Worm (Caenorhabditis elegans) whole organism, L2 larva: ENCODE data around the gene F28C1.1.

ENCODE experiments used
- C34F6.9 ChIP-seq: fragments of 150-350 bp; optimal IDR thresholded peaks from 2 replicates; lab custom pipeline; 2014; ENCODE audit warnings: missing biosample characterization, missing genetic modification characterization
- F13H6.1 ChIP-seq: sonication (generic microtip); optimal IDR thresholded peaks from 2 replicates; lab custom pipeline; 2016; ENCODE audit warnings: missing genetic modification characterization, missing compliant biosample characterization
- R02D3.7 ChIP-seq: fragments of 150-350 bp; optimal IDR thresholded peaks from 2 replicates; lab custom pipeline; 2014; ENCODE audit warnings: missing biosample characterization, missing genetic modification characterization
- ZK546.5 ChIP-seq: sonication (generic microtip); optimal IDR thresholded peaks from 2 replicates; lab custom pipeline; 2017; ENCODE audit warnings: missing biosample characterization, missing genetic modification characterization
- alr-1 ChIP-seq: fragments of 150-350 bp; optimal IDR thresholded peaks from 2 replicates; lab custom pipeline; 2014; ENCODE audit warnings: missing biosample characterization, missing genetic modification characterization
- aly-2 ChIP-seq: fragments of 150-350 bp; optimal IDR thresholded peaks from 2 replicates; lab custom pipeline; 2014; ENCODE audit warnings: missing biosample characterization, missing genetic modification characterization
- ama-1 ChIP-seq: fragments of 150-350 bp; optimal IDR thresholded peaks from 2 replicates; lab custom pipeline; 2018; ENCODE audit warnings: inconsistent platforms
- blmp-1 ChIP-seq: sonication (generic microtip); optimal IDR thresholded peaks from 2 replicates; lab custom pipeline; 2017; ENCODE audit warnings: missing genetic modification characterization, mild to moderate bottlenecking, missing compliant biosample characterization, antibody characterized with exemption, moderate library complexity; ENCODE audit not compliant: insufficient read depth
- ceh-16 ChIP-seq: fragments of 150-350 bp; optimal IDR thresholded peaks from 2 replicates; lab custom pipeline; 2014; ENCODE audit warnings: missing biosample characterization, missing genetic modification characterization
- ceh-82 ChIP-seq: fragments of 150-350 bp; optimal IDR thresholded peaks from 2 replicates; lab custom pipeline; 2014; ENCODE audit warnings: missing biosample characterization, missing genetic modification characterization
- crh-2 ChIP-seq: sonication (generic microtip); optimal IDR thresholded peaks from 2 replicates; lab custom pipeline; 2017; ENCODE audit warnings: missing biosample characterization, missing genetic modification characterization
- dmd-4 ChIP-seq: sonication (generic microtip); optimal IDR thresholded peaks from 2 replicates; lab custom pipeline; 2017; ENCODE audit warnings: missing biosample characterization, missing genetic modification characterization
- elt-1 ChIP-seq: fragments of 150-350 bp; optimal IDR thresholded peaks from 2 replicates; lab custom pipeline; 2014; ENCODE audit warnings: missing biosample characterization, missing genetic modification characterization
- elt-3 ChIP-seq: sonication (generic microtip); optimal IDR thresholded peaks from 2 replicates; lab custom pipeline; 2017; ENCODE audit warnings: missing biosample characterization, missing genetic modification characterization
- fos-1 ChIP-seq: fragments of 150-350 bp; optimal IDR thresholded peaks from 2 replicates; lab custom pipeline; 2014; ENCODE audit warnings: missing biosample characterization, missing genetic modification characterization
- gmeb-1 ChIP-seq: fragments of 150-350 bp; optimal IDR thresholded peaks from 2 replicates; lab custom pipeline; 2014; ENCODE audit warnings: missing biosample characterization, missing genetic modification characterization
- lin-11 ChIP-seq: fragments of 150-350 bp; sonication (generic microtip); optimal IDR thresholded peaks from 2 replicates; lab custom pipeline; 2014; ENCODE audit warnings: missing biosample characterization, missing genetic modification characterization, inconsistent platforms, mixed read lengths
- lin-13 ChIP-seq: fragments of 150-350 bp; optimal IDR thresholded peaks from 2 replicates; lab custom pipeline; 2014; ENCODE audit warnings: missing biosample characterization, missing genetic modification reagents, missing genetic modification characterization
- lsy-2 ChIP-seq, 2 experiments: fragments of 150-350 bp in 1 of 2; sonication (generic microtip) in 1 of 2; optimal IDR thresholded peaks; 2 replicates each; lab custom pipeline; 2014 to 2017; ENCODE audit warnings: missing biosample characterization in 2 of 2, missing genetic modification characterization in 2 of 2
- mab-5 ChIP-seq: fragments of 150-350 bp; optimal IDR thresholded peaks from 2 replicates; lab custom pipeline; 2014; ENCODE audit warnings: missing biosample characterization, missing genetic modification characterization
- mbf-1 ChIP-seq: sonication (generic microtip); optimal IDR thresholded peaks from 2 replicates; lab custom pipeline; 2017; ENCODE audit warnings: missing biosample characterization, missing genetic modification characterization
- nhr-10 ChIP-seq: sonication (generic microtip); optimal IDR thresholded peaks from 2 replicates; lab custom pipeline; 2017; ENCODE audit warnings: missing biosample characterization, missing genetic modification characterization
- nhr-11 ChIP-seq: fragments of 150-350 bp; optimal IDR thresholded peaks from 2 replicates; lab custom pipeline; 2014; ENCODE audit warnings: missing biosample characterization, missing genetic modification characterization
- nhr-12 ChIP-seq: fragments of 150-350 bp; optimal IDR thresholded peaks from 2 replicates; lab custom pipeline; 2014; ENCODE audit warnings: missing biosample characterization, missing genetic modification characterization
- nhr-129 ChIP-seq: fragments of 150-350 bp; optimal IDR thresholded peaks from 2 replicates; lab custom pipeline; 2014; ENCODE audit warnings: missing biosample characterization, missing genetic modification characterization
- nhr-21 ChIP-seq: fragments of 150-350 bp; optimal IDR thresholded peaks from 2 replicates; lab custom pipeline; 2014; ENCODE audit warnings: missing biosample characterization, missing genetic modification characterization
- nhr-237 ChIP-seq: fragments of 150-350 bp; optimal IDR thresholded peaks from 2 replicates; lab custom pipeline; 2014; ENCODE audit warnings: missing biosample characterization, missing genetic modification characterization
- nhr-25 ChIP-seq: fragments of 150-350 bp; sonication (generic microtip); optimal IDR thresholded peaks from 3 replicates; lab custom pipeline; 2014; ENCODE audit warnings: missing biosample characterization, missing genetic modification characterization
- nhr-6 ChIP-seq: fragments of 150-350 bp; optimal IDR thresholded peaks from 2 replicates; lab custom pipeline; 2014; ENCODE audit warnings: missing biosample characterization, missing genetic modification characterization
- nhr-77 ChIP-seq: fragments of 150-350 bp; optimal IDR thresholded peaks from 2 replicates; lab custom pipeline; 2014; ENCODE audit warnings: missing biosample characterization, missing genetic modification characterization
- sem-4 ChIP-seq: fragments of 150-350 bp; optimal IDR thresholded peaks from 2 replicates; lab custom pipeline; 2014; ENCODE audit warnings: missing biosample characterization, missing genetic modification reagents, missing genetic modification characterization
- skn-1 ChIP-seq: sonication (generic microtip); optimal IDR thresholded peaks from 2 replicates; lab custom pipeline; 2017; ENCODE audit warnings: missing biosample characterization, missing genetic modification characterization
- sma-3 ChIP-seq: sonication (generic microtip); optimal IDR thresholded peaks from 2 replicates; lab custom pipeline; 2016; ENCODE audit warnings: missing genetic modification reagents, missing genetic modification characterization, missing compliant biosample characterization
- sma-9 ChIP-seq, 2 experiments: fragments of 150-350 bp in 1 of 2; sonication (generic microtip) in 1 of 2; optimal IDR thresholded peaks; 2 replicates each; lab custom pipeline; 2014 to 2016; ENCODE audit warnings: missing genetic modification characterization in 2 of 2, mild to moderate bottlenecking in 1 of 2, missing biosample characterization in 1 of 2, missing compliant biosample characterization in 1 of 2, missing genetic modification reagents in 1 of 2, moderate library complexity in 1 of 2
- snpc-4 ChIP-seq: fragments of 150-350 bp; optimal IDR thresholded peaks from 2 replicates; lab custom pipeline; 2014; ENCODE audit warnings: missing biosample characterization, missing genetic modification characterization
- unc-55 ChIP-seq: fragments of 150-350 bp; sonication (generic microtip); optimal IDR thresholded peaks from 3 replicates; lab custom pipeline; 2014; ENCODE audit warnings: missing biosample characterization, missing genetic modification reagents, missing genetic modification characterization
- zag-1 ChIP-seq: fragments of 150-350 bp; optimal IDR thresholded peaks from 2 replicates; lab custom pipeline; 2014; ENCODE audit warnings: missing biosample characterization, missing genetic modification characterization
- ztf-1 ChIP-seq: fragments of 200-800 bp; sonication (Bioruptor generic); conservative IDR thresholded peaks from 2 replicates; pipeline ENCODE4 v1.3.6; 2022; ENCODE audit warnings: missing genetic modification characterization, missing compliant biosample characterization
- ztf-11 ChIP-seq: sonication (generic microtip); optimal IDR thresholded peaks from 2 replicates; lab custom pipeline; 2017; ENCODE audit warnings: missing biosample characterization, missing genetic modification characterization

F28C1.1 gene

DNA sequence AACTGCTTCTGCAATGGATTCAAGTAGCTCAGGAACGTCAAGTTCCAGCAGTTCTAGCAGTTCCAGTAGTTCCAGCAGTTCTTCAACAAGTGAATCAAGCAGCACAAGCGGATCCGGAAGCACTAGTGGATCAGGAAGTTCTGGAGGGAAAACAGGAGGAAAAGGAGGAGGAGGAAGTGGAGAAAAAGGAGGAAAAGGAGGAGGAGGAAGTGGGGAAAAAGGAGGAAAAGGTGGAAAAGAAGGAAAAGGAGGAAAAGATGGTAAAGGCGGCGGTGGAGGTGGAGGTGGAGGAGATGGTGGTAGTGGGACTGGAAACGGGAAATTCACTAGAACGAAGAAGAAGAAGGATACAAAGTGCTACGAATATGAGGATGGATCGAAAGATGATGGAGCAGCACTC lies 44.1 kb upstream of the F28C1.1 start:
- no peak for TF ChIP-seq crh-2 (tag; lab: Kevin White, UChicago)
- no peak for TF ChIP-seq sma-3 (GFP tag; lab: Kevin White, UChicago)
- TF ChIP-seq ztf-1 (GFP tag; lab: Robert Waterston, UW): no peak
- no peak for TF ChIP-seq ztf-11
- no peak for TF ChIP-seq elt-3 (tag; lab: Kevin White, UChicago)
- TF ChIP-seq elt-1 (tag; lab: Kevin White, UChicago): no peak
- no peak for TF ChIP-seq mbf-1
- TF ChIP-seq fos-1 (tag; lab: Kevin White, UChicago): no peak
- TF ChIP-seq ceh-82 (tag; lab: Kevin White, UChicago): no peak
- no peak for TF ChIP-seq alr-1 (tag; lab: Kevin White, UChicago)
- no peak for TF ChIP-seq dmd-4
- TF ChIP-seq unc-55 (GFP tag; lab: Kevin White, UChicago): no peak
- no peak for TF ChIP-seq ama-1 (lab: Kevin White, UChicago)
- TF ChIP-seq C34F6.9: no peak

DNA sequence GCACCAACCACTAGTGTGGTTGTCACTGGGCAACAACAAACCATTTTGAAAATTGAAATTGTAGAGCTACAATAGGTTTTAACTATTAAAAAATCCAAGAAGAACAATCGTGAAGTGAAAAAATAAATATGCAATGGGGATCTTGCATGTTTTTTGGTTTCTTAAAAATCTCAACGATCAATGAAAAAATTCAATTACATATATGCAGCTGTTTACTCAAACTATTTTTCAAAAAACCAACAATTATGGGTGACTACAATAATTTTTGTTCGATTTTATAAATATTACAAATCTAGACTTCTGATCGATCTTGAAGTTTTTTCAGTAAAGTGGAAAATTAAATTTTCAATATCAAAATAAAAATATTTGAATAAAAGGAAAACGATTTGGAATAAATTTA lies 42.1 kb upstream of the F28C1.1 start, which contains the start of gene cdr-4:
Gene cdr-4 (minus strand): TSS at position 101 of the 400 bp plus-strand sequence.
- TF ChIP-seq blmp-1 (tag; lab: Kevin White, UChicago) (no peak), nhr-6 (no peak), nhr-77 (tag; lab: Kevin White, UChicago) (no peak), zag-1 (tag; lab: Kevin White, UChicago) (no peak), crh-2 (tag; lab: Kevin White, UChicago) (no peak), ceh-16 (tag; lab: Kevin White, UChicago) (no peak), sem-4 (tag; lab: Kevin White, UChicago) (no peak), nhr-10 (tag; lab: Kevin White, UChicago) (no peak), skn-1 (tag; lab: Kevin White, UChicago) (no peak), F13H6.1 (tag; lab: Kevin White, UChicago) (no peak), sma-3 (GFP tag; lab: Kevin White, UChicago) (no peak), nhr-129 (tag; lab: Kevin White, UChicago) (no peak), ZK546.5 (no peak), mab-5 (no peak)

DNA sequence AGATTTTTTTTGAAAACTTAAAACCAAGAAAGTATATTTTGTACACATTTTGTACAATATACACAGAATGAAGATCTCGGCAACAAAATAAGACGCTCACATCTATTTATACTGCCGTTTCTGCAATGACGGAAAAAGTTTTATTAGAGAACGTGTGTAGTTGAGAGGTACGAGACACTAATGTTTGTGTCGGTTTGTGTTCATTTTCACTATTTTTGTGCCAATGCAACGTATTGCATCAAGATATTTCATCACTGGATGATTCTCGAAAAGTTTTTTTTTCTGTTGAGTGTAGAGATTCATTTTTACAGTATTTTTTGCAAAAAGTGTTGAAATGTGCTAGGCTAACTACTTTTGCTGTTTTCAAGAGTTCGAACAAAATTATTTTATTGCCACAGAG lies 41.6 kb upstream of the F28C1.1 start:
- TF ChIP-seq C34F6.9 (peak; percentile 37), unc-55 (GFP tag; lab: Kevin White, UChicago) (peak; percentile 53), gmeb-1 (tag; lab: Kevin White, UChicago) (peak; percentile 7), nhr-129 (tag; lab: Kevin White, UChicago) (peak; percentile 83), fos-1 (tag; lab: Kevin White, UChicago) (peak; percentile 44), sma-9 (GFP tag; optimal IDR thresholded peaks at IDR 0.05; lab: Kevin White, UChicago) (peak; percentile 51), sma-9 (tag; optimal IDR thresholded peaks at IDR 0.05; lab: Kevin White, UChicago) (no peak), ztf-11 (no peak), F13H6.1 (tag; lab: Kevin White, UChicago) (no peak), lsy-2 (tag; optimal IDR thresholded peaks at IDR 0.05; lab: Kevin White, UChicago) (peak in 1 of 2 experiments; percentile 48)
- TF ChIP-seq, all 48 proteins: peak for 7

DNA sequence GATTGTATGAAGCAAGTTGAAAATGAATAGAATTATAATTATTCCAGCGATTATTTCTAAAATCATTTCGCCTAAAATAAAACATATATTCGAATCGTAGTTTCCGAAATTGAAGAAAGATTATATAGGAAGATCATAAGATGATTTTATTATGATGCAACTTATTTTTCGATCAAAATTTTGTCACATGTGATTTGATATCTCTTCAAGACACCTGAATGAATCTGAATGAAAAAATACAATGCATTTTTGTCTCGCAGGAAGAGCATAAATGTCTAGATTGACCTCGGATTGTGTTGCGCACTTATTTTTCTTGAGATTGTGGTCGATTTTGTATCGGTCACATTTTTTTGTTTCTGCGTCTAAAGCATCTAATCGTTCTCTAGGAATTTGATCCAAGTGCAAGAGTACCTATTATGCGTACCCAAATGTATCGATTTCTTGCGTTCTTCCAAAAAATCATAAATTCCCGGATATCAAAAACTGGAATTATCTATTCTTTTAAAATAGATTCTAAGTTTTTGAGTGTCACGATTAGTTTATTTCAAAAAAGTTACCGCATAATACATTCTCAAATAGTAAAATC lies 40.1 kb upstream of the F28C1.1 start, which contains the start of gene hrg-2:
Gene hrg-2 (minus strand): TSS at position 98 of the 586 bp plus-strand sequence.
- TF ChIP-seq aly-2 (tag; lab: Kevin White, UChicago) (no peak), nhr-21 (tag; lab: Kevin White, UChicago) (peak; percentile 24), nhr-129 (tag; lab: Kevin White, UChicago) (peak; percentile 96), snpc-4 (tag; lab: Kevin White, UChicago) (no peak), gmeb-1 (tag; lab: Kevin White, UChicago) (no peak), nhr-237 (tag; lab: Kevin White, UChicago) (no peak), crh-2 (tag; lab: Kevin White, UChicago) (no peak), ama-1 (lab: Kevin White, UChicago) (no peak), unc-55 (GFP tag; lab: Kevin White, UChicago) (no peak), ztf-1 (GFP tag; lab: Robert Waterston, UW) (no peak), elt-3 (tag; lab: Kevin White, UChicago) (no peak), dmd-4 (no peak), ceh-16 (tag; lab: Kevin White, UChicago) (no peak), nhr-11 (tag; lab: Kevin White, UChicago) (no peak), sma-9 (GFP tag; optimal IDR thresholded peaks at IDR 0.05; lab: Kevin White, UChicago) (peak; percentile 55), sma-9 (tag; optimal IDR thresholded peaks at IDR 0.05; lab: Kevin White, UChicago) (no peak), sma-3 (GFP tag; lab: Kevin White, UChicago) (no peak), mab-5 (no peak), elt-1 (tag; lab: Kevin White, UChicago) (no peak), lsy-2 (tag; optimal IDR thresholded peaks at IDR 0.05; lab: Kevin White, UChicago) (peak in 1 of 2 experiments; percentile 12), R02D3.7 (no peak), alr-1 (tag; lab: Kevin White, UChicago) (no peak), nhr-12 (no peak), ZK546.5 (no peak), lin-11 (tag; lab: Kevin White, UChicago) (no peak), nhr-25 (tag; lab: Kevin White, UChicago) (peak; percentile 85), nhr-10 (tag; lab: Kevin White, UChicago) (no peak), lin-13 (GFP tag; lab: Kevin White, UChicago) (no peak), skn-1 (tag; lab: Kevin White, UChicago) (no peak), ztf-11 (no peak), blmp-1 (tag; lab: Kevin White, UChicago) (no peak), F13H6.1 (tag; lab: Kevin White, UChicago) (no peak)
